Worm (Caenorhabditis elegans) whole organism, L1 larva: Measurements from ENCODE around the gene T24E12.3.

Experiments used
- C34B4.2 ChIP-seq: sonication (generic microtip); optimal IDR thresholded peaks from 2 replicates; lab custom pipeline; 2017; ENCODE audit warnings: mild to moderate bottlenecking, missing genetic modification characterization, missing compliant biosample characterization
- F16B12.6 ChIP-seq: fragments of 150-350 bp; optimal IDR thresholded peaks from 2 replicates; lab custom pipeline; 2014; ENCODE audit warnings: missing biosample characterization, missing genetic modification characterization
- Y116A8C.19 ChIP-seq: sonication (generic microtip); optimal IDR thresholded peaks from 2 replicates; lab custom pipeline; 2016; ENCODE audit warnings: missing compliant biosample characterization, missing genetic modification characterization, borderline replicate concordance
- aha-1 ChIP-seq: fragments of 150-350 bp; optimal IDR thresholded peaks from 2 replicates; lab custom pipeline; 2014; ENCODE audit warnings: missing biosample characterization, missing genetic modification characterization
- alr-1 ChIP-seq: fragments of 200-800 bp; sonication (Bioruptor generic); optimal IDR thresholded peaks from 2 replicates; lab custom pipeline; 2018; ENCODE audit warnings: borderline replicate concordance, mild to moderate bottlenecking, missing genetic modification characterization, missing compliant biosample characterization
- aly-2 ChIP-seq: fragments of 150-350 bp; optimal IDR thresholded peaks from 2 replicates; lab custom pipeline; 2014; ENCODE audit warnings: missing biosample characterization, missing genetic modification characterization
- blmp-1 ChIP-seq: fragments of 150-350 bp; optimal IDR thresholded peaks from 2 replicates; lab custom pipeline; 2014; ENCODE audit warnings: missing biosample characterization, missing genetic modification characterization
- ceh-63 ChIP-seq: fragments of 200-800 bp; sonication (Bioruptor generic); optimal IDR thresholded peaks from 2 replicates; lab custom pipeline; 2018; ENCODE audit warnings: mild to moderate bottlenecking, missing genetic modification characterization, missing compliant biosample characterization
- ceh-8 ChIP-seq: fragments of 200-800 bp; sonication (Bioruptor generic); optimal IDR thresholded peaks from 2 replicates; lab custom pipeline; 2018; ENCODE audit warnings: mild to moderate bottlenecking, missing genetic modification characterization, moderate library complexity, missing compliant biosample characterization
- ceh-82 ChIP-seq, 3 experiments: fragments of 150-350 bp in 1 of 3; sonication (generic microtip) in 2 of 3; optimal IDR thresholded peaks; 2 replicates each; lab custom pipeline; 2014 to 2017; ENCODE audit warnings: missing biosample characterization in 3 of 3, missing genetic modification characterization in 3 of 3
- ceh-90 ChIP-seq: sonication (generic microtip); optimal IDR thresholded peaks from 2 replicates; lab custom pipeline; 2016; ENCODE audit warnings: missing genetic modification characterization, missing compliant biosample characterization
- ces-1 ChIP-seq: fragments of 150-350 bp; optimal IDR thresholded peaks from 2 replicates; lab custom pipeline; 2014; ENCODE audit warnings: missing biosample characterization, missing genetic modification reagents, missing genetic modification characterization
- dpl-1 ChIP-seq, 3 experiments: fragments of 150-350 bp in 2 of 3; sonication (generic microtip) in 1 of 3; optimal IDR thresholded peaks; 2 replicates each; lab custom pipeline; 2014 to 2017; ENCODE audit warnings: missing biosample characterization in 3 of 3, missing genetic modification characterization in 3 of 3, missing genetic modification reagents in 3 of 3
- efl-1 ChIP-seq, 4 experiments: fragments of 150-350 bp; optimal IDR thresholded peaks in 3 of 4; peaks in 1 of 4; 1 replicate in 1 of 4; 2 replicates in 3 of 4; lab custom pipeline; 2014; ENCODE audit warnings: missing biosample characterization in 2 of 4, missing genetic modification characterization in 2 of 4, missing genetic modification reagents in 2 of 4
- efl-3 ChIP-seq: fragments of 200-800 bp; sonication (Bioruptor generic); optimal IDR thresholded peaks from 2 replicates; lab custom pipeline; 2018; ENCODE audit warnings: mild to moderate bottlenecking, missing genetic modification characterization, missing compliant biosample characterization
- elt-3 ChIP-seq, 6 experiments: fragments of 150-350 bp in 1 of 6; sonication (generic microtip); optimal IDR thresholded peaks; 2 replicates each; lab custom pipeline; 2017 to 2018; ENCODE audit warnings: missing biosample characterization in 6 of 6, missing genetic modification characterization in 6 of 6, inconsistent platforms in 1 of 6
- grh-1 ChIP-seq: fragments of 200-800 bp; sonication (Bioruptor generic); IDR thresholded peaks from 2 replicates; pipeline ENCODE4 v1.3.6; 2022; ENCODE audit warnings: missing genetic modification reagents, missing genetic modification characterization, missing compliant biosample characterization
- hlh-17 ChIP-seq: fragments of 200-800 bp; sonication (Bioruptor generic); optimal IDR thresholded peaks from 2 replicates; lab custom pipeline; 2018; ENCODE audit warnings: missing genetic modification characterization, mild to moderate bottlenecking, missing compliant biosample characterization, moderate library complexity, borderline replicate concordance
- irx-1 ChIP-seq: sonication (generic microtip); optimal IDR thresholded peaks from 2 replicates; lab custom pipeline; 2016; ENCODE audit warnings: missing genetic modification characterization, missing compliant biosample characterization
- lin-39 ChIP-seq: fragments of 150-350 bp; optimal IDR thresholded peaks from 2 replicates; lab custom pipeline; 2014; ENCODE audit warnings: missing biosample characterization, missing genetic modification reagents, missing genetic modification characterization
- lsy-2 ChIP-seq, 2 experiments: fragments of 150-350 bp; optimal IDR thresholded peaks; 2 replicates each; lab custom pipeline; 2014; ENCODE audit warnings: missing biosample characterization in 2 of 2, missing genetic modification characterization in 2 of 2
- mef-2 ChIP-seq: fragments of 150-350 bp; optimal IDR thresholded peaks from 2 replicates; lab custom pipeline; 2014; ENCODE audit warnings: missing biosample characterization, missing genetic modification characterization
- mep-1 ChIP-seq: fragments of 150-350 bp; optimal IDR thresholded peaks from 2 replicates; lab custom pipeline; 2014; ENCODE audit warnings: missing biosample characterization, missing genetic modification characterization
- nhr-11 ChIP-seq: fragments of 150-350 bp; optimal IDR thresholded peaks from 2 replicates; lab custom pipeline; 2014; ENCODE audit warnings: missing biosample characterization, missing genetic modification characterization
- nhr-19 ChIP-seq: fragments of 200-800 bp; sonication (Bioruptor generic); conservative IDR thresholded peaks from 2 replicates; pipeline ENCODE4 v1.3.6; 2022; ENCODE audit warnings: missing genetic modification characterization, missing compliant biosample characterization
- nhr-20 ChIP-seq: sonication (generic microtip); optimal IDR thresholded peaks from 2 replicates; lab custom pipeline; 2016; ENCODE audit warnings: mild to moderate bottlenecking, missing genetic modification characterization, missing compliant biosample characterization
- nhr-237 ChIP-seq: fragments of 150-350 bp; optimal IDR thresholded peaks from 2 replicates; lab custom pipeline; 2014; ENCODE audit warnings: missing biosample characterization, missing genetic modification characterization
- nhr-71 ChIP-seq: sonication (generic microtip); optimal IDR thresholded peaks from 2 replicates; lab custom pipeline; 2016; ENCODE audit warnings: mild to moderate bottlenecking, missing genetic modification characterization, moderate library complexity, missing compliant biosample characterization
- nhr-84 ChIP-seq: sonication (generic microtip); optimal IDR thresholded peaks from 2 replicates; lab custom pipeline; 2017; ENCODE audit warnings: missing biosample characterization, missing genetic modification characterization
- nhr-85 ChIP-seq: sonication (generic microtip); peaks from one replicate; lab custom pipeline; 2016; ENCODE audit warnings: missing genetic modification characterization, inconsistent platforms, missing compliant biosample characterization
- nhr-90 ChIP-seq: sonication (generic microtip); optimal IDR thresholded peaks from 2 replicates; lab custom pipeline; 2016; ENCODE audit warnings: mild to moderate bottlenecking, missing genetic modification characterization, missing compliant biosample characterization; ENCODE audit not compliant: poor library complexity
- pax-3 ChIP-seq: fragments of 200-800 bp; sonication (Bioruptor generic); optimal IDR thresholded peaks from 2 replicates; lab custom pipeline; 2018; ENCODE audit warnings: mild to moderate bottlenecking, missing genetic modification characterization, moderate library complexity, missing compliant biosample characterization
- snu-23 ChIP-seq: sonication (generic microtip); optimal IDR thresholded peaks from 2 replicates; lab custom pipeline; 2016; ENCODE audit warnings: missing genetic modification characterization, missing compliant biosample characterization
- sox-4 ChIP-seq: sonication (generic microtip); optimal IDR thresholded peaks from 2 replicates; lab custom pipeline; 2016; ENCODE audit warnings: missing genetic modification characterization, missing compliant biosample characterization
- swsn-7 ChIP-seq: sonication (generic microtip); optimal IDR thresholded peaks from 2 replicates; lab custom pipeline; 2016; ENCODE audit warnings: missing genetic modification characterization, missing compliant biosample characterization
- tlp-1 ChIP-seq: fragments of 150-350 bp; optimal IDR thresholded peaks from 2 replicates; lab custom pipeline; 2014; ENCODE audit warnings: missing biosample characterization, missing genetic modification characterization
- unc-130 ChIP-seq: fragments of 150-350 bp; optimal IDR thresholded peaks from 2 replicates; lab custom pipeline; 2017; ENCODE audit warnings: missing biosample characterization, missing genetic modification characterization, inconsistent platforms
- unc-62 ChIP-seq: fragments of 150-350 bp; optimal IDR thresholded peaks from 2 replicates; lab custom pipeline; 2014; ENCODE audit warnings: missing biosample characterization, missing genetic modification reagents, missing genetic modification characterization
- unc-98 ChIP-seq: fragments of 200-800 bp; sonication (Bioruptor generic); IDR thresholded peaks from 2 replicates; pipeline ENCODE4 v1.3.6; 2022; ENCODE audit warnings: missing genetic modification characterization, missing compliant biosample characterization
- vab-15 ChIP-seq: sonication (generic microtip); optimal IDR thresholded peaks from 2 replicates; lab custom pipeline; 2017; ENCODE audit warnings: missing genotype, mild to moderate bottlenecking, missing genetic modification characterization, missing compliant biosample characterization
- ztf-11 ChIP-seq, 2 experiments: sonication (generic microtip); optimal IDR thresholded peaks; 2 replicates each; lab custom pipeline; 2016 to 2017; ENCODE audit warnings: missing genetic modification characterization in 2 of 2, missing biosample characterization in 1 of 2, missing compliant biosample characterization in 1 of 2

The T24E12.3 gene

ce11 chrII:3810550-3810949, 34.7 kb downstream of the T24E12.3 start (continued):
- TF ChIP-seq ces-1 = no peak
- TF ChIP-seq lin-39 (tag; lab: Kevin White, UChicago) = no peak
- TF ChIP-seq elt-3 (tag; optimal IDR thresholded peaks at IDR 0.05; lab: Kevin White, UChicago) = no peak
- TF ChIP-seq nhr-19 = peak; percentile 32; the same call in 1 of the 2 replicates
- no peak for TF ChIP-seq aly-2 (tag; lab: Kevin White, UChicago)
- no peak for TF ChIP-seq ceh-82 (tag; optimal IDR thresholded peaks at IDR 0.05; lab: Kevin White, UChicago)
- no peak for TF ChIP-seq vab-15 (tag; lab: Kevin White, UChicago)
- TF ChIP-seq unc-130 (tag; lab: Kevin White, UChicago) = no peak
- no peak for TF ChIP-seq grh-1
- peak in 2 of 3 experiments; percentile 17 to 42 for TF ChIP-seq dpl-1 (GFP tag; optimal IDR thresholded peaks at IDR 0.05; lab: Kevin White, UChicago)
- no peak for TF ChIP-seq ceh-8 (GFP tag; lab: Kevin White, UChicago)
- TF ChIP-seq alr-1 = no peak
- no peak for TF ChIP-seq ceh-90 (tag; lab: Kevin White, UChicago)
- TF ChIP-seq ztf-11 (tag; optimal IDR thresholded peaks at IDR 0.05; lab: Kevin White, UChicago) = no peak
- peak; percentile 62 for TF ChIP-seq nhr-71 (tag; lab: Kevin White, UChicago)
- TF ChIP-seq swsn-7 (tag; lab: Kevin White, UChicago) = peak; percentile 27
- TF ChIP-seq unc-62 (GFP tag; lab: Kevin White, UChicago) = no peak
- TF ChIP-seq pax-3 (tag; lab: Kevin White, UChicago) = no peak
- TF ChIP-seq nhr-90 (tag; lab: Kevin White, UChicago) = peak; percentile 25
- TF ChIP-seq blmp-1 (tag; lab: Kevin White, UChicago) = peak; percentile 20
- no peak for TF ChIP-seq irx-1
- TF ChIP-seq nhr-237 = no peak
- TF ChIP-seq nhr-84 (tag; lab: Kevin White, UChicago) = no peak
- TF ChIP-seq mep-1 (tag; lab: Kevin White, UChicago) = peak; percentile 59
- no peak for TF ChIP-seq aha-1
- no peak for TF ChIP-seq Y116A8C.19
- TF ChIP-seq nhr-85 = peak; percentile 47
- TF ChIP-seq efl-1 (optimal IDR thresholded peaks at IDR 0.05; lab: Kevin White, UChicago) = peak; percentile 40 to 46
- peak; percentile 28 to 95 for TF ChIP-seq efl-1 (GFP tag; optimal IDR thresholded peaks at IDR 0.05 in 1 of 2; lab: Kevin White, UChicago)
- no peak for TF ChIP-seq tlp-1 (tag; lab: Kevin White, UChicago)
- TF ChIP-seq snu-23 (GFP tag; lab: Kevin White, UChicago) = peak; percentile 51
- TF ChIP-seq C34B4.2 (tag; lab: Kevin White, UChicago) = no peak
- TF ChIP-seq F16B12.6 (tag; lab: Kevin White, UChicago) = peak; percentile 1
- TF ChIP-seq nhr-11 (tag; lab: Kevin White, UChicago) = peak; percentile 19
- TF ChIP-seq mef-2 (tag; lab: Kevin White, UChicago) = no peak
- TF ChIP-seq ceh-63 (GFP tag; lab: Kevin White, UChicago) = no peak
- peak; percentile 53 for TF ChIP-seq nhr-20 (tag; lab: Kevin White, UChicago)
- TF ChIP-seq sox-4 (tag; lab: Kevin White, UChicago) = no peak
- TF ChIP-seq efl-3 (GFP tag; lab: Kevin White, UChicago) = no peak
- peak; percentile 37 to 60 for TF ChIP-seq lsy-2 (tag; optimal IDR thresholded peaks at IDR 0.05; lab: Kevin White, UChicago)
- TF ChIP-seq hlh-17 (GFP tag; lab: Kevin White, UChicago) = no peak

- TF ChIP-seq efl-1 (optimal IDR thresholded peaks at IDR 0.05; lab: Kevin White, UChicago) (peak in 1 of 2 experiments; percentile 5), efl-1 (GFP tag; optimal IDR thresholded peaks at IDR 0.05 in 1 of 2; lab: Kevin White, UChicago) (no peak), unc-98 (GFP tag; lab: Robert Waterston, UW) (no peak)
These were observed 36.1 kb downstream of the T24E12.3 start, which contains the start of gene lido-15 for ce11 chrII:3811816-3812332. lido-15 (plus strand) TSS chrII:3812282.
